Fruit fly (Drosophila melanogaster) Kc167 (cell line): ENCODE data around the gene Brd7-9.

Source experiments
- Myc ChIP-seq: fragments of >200 bp; optimal IDR thresholded peaks from 2 replicates; lab custom pipeline; 2017; ENCODE audit warnings: missing external identifiers
- Sin3A ChIP-seq: fragments of >200 bp; optimal IDR thresholded peaks from 2 replicates; lab custom pipeline; 2018; ENCODE audit warnings: missing external identifiers
- h ChIP-seq: fragments of >200 bp; optimal IDR thresholded peaks from 3 replicates; lab custom pipeline; 2018; ENCODE audit warnings: missing external identifiers
- insv ChIP-seq: fragments of >200 bp; optimal IDR thresholded peaks from 3 replicates; lab custom pipeline; 2018; ENCODE audit warnings: missing external identifiers
- psq ChIP-seq: fragments of >200 bp; optimal IDR thresholded peaks from 2 replicates; lab custom pipeline; 2017; ENCODE audit warnings: missing external identifiers
- ttk ChIP-seq: sonication (Bioruptor generic); optimal IDR thresholded peaks from 2 replicates; lab custom pipeline; 2017; ENCODE audit warnings: missing external identifiers

Gene Brd7-9

dm6 chr2L:7799804-7800433 lies 17.3 kb downstream of the Brd7-9 start, which contains the start of the genes Herp and r2d2:
Herp (minus strand) TSS chr2L:7800058.
r2d2 (plus strand) TSS chr2L:7800147.
- TF ChIP-seq insv (lab: Kevin White, UChicago) = no peak
- TF ChIP-seq Sin3A (lab: Kevin White, UChicago) = no peak
- no peak for TF ChIP-seq h (lab: Kevin White, UChicago)
- TF ChIP-seq Myc = no peak
- TF ChIP-seq psq (lab: Kevin White, UChicago) = no peak
- TF ChIP-seq ttk (lab: Kevin White, UChicago) = no peak

- no peak for TF ChIP-seq Sin3A (lab: Kevin White, UChicago)
- TF ChIP-seq Myc = no peak
- TF ChIP-seq ttk (lab: Kevin White, UChicago) = no peak
- TF ChIP-seq h (lab: Kevin White, UChicago) = no peak
- no peak for TF ChIP-seq insv (lab: Kevin White, UChicago)
- TF ChIP-seq psq (lab: Kevin White, UChicago) = no peak
These were observed 24.9 kb downstream of the Brd7-9 start for dm6 chr2L:7807563-7807962.

- TF ChIP-seq insv (lab: Kevin White, UChicago) = no peak
- no peak for TF ChIP-seq Sin3A (lab: Kevin White, UChicago)
- TF ChIP-seq h (lab: Kevin White, UChicago) = no peak
- TF ChIP-seq psq (lab: Kevin White, UChicago) = no peak
- TF ChIP-seq Myc = no peak
These were observed 26.4 kb downstream of the Brd7-9 start for dm6 chr2L:7808886-7809698.

- TF ChIP-seq Sin3A (lab: Kevin White, UChicago) = no peak
- no peak for TF ChIP-seq Myc
- no peak for TF ChIP-seq insv (lab: Kevin White, UChicago)
- TF ChIP-seq psq (lab: Kevin White, UChicago) = no peak
- no peak for TF ChIP-seq h (lab: Kevin White, UChicago)
- TF ChIP-seq ttk (lab: Kevin White, UChicago) = no peak
These were observed 27.0 kb downstream of the Brd7-9 start for dm6 chr2L:7809699-7810088.

- TF ChIP-seq insv (lab: Kevin White, UChicago) (no peak), ttk (lab: Kevin White, UChicago) (no peak), Myc (no peak), psq (lab: Kevin White, UChicago) (no peak), Sin3A (lab: Kevin White, UChicago) (no peak), h (lab: Kevin White, UChicago) (no peak)
These were observed 27.9 kb downstream of the Brd7-9 start, which contains the start of gene Cdc14 for dm6 chr2L:7810519-7810918. Cdc14 (minus strand) TSS chr2L:7810703.

dm6 chr2L:7811249-7812002 lies 28.8 kb downstream of the Brd7-9 start, which contains the start of gene LanB1:
LanB1 (plus strand) TSS chr2L:7811438.
- TF ChIP-seq insv (lab: Kevin White, UChicago) = no peak
- no peak for TF ChIP-seq psq (lab: Kevin White, UChicago)
- no peak for TF ChIP-seq h (lab: Kevin White, UChicago)

- no peak for TF ChIP-seq insv (lab: Kevin White, UChicago)
- TF ChIP-seq ttk (lab: Kevin White, UChicago) = no peak
- TF ChIP-seq h (lab: Kevin White, UChicago) = no peak
- no peak for TF ChIP-seq Myc
- no peak for TF ChIP-seq psq (lab: Kevin White, UChicago)
- TF ChIP-seq Sin3A (lab: Kevin White, UChicago) = no peak
These were observed 30.1 kb downstream of the Brd7-9 start for dm6 chr2L:7812555-7813339.

- TF ChIP-seq Sin3A (lab: Kevin White, UChicago) = no peak
- no peak for TF ChIP-seq Myc
- TF ChIP-seq ttk (lab: Kevin White, UChicago) = no peak
- TF ChIP-seq insv (lab: Kevin White, UChicago) = no peak
- TF ChIP-seq h (lab: Kevin White, UChicago) = no peak
- no peak for TF ChIP-seq psq (lab: Kevin White, UChicago)
These were observed 30.7 kb downstream of the Brd7-9 start for dm6 chr2L:7813357-7813756.

dm6 chr2L:7820408-7820807 lies 37.7 kb downstream of the Brd7-9 start:
- no peak for TF ChIP-seq Myc
- TF ChIP-seq ttk (lab: Kevin White, UChicago) = no peak
- no peak for TF ChIP-seq psq (lab: Kevin White, UChicago)
- TF ChIP-seq h (lab: Kevin White, UChicago) = no peak
- TF ChIP-seq Sin3A (lab: Kevin White, UChicago) = no peak
- TF ChIP-seq insv (lab: Kevin White, UChicago) = no peak

- TF ChIP-seq psq (lab: Kevin White, UChicago) = no peak
These were observed 38.2 kb downstream of the Brd7-9 start, which contains the start of gene CG7115 for dm6 chr2L:7820851-7821250. CG7115 (plus strand) TSS chr2L:7821151.
